Worm (Caenorhabditis elegans) whole organism, young adult: ENCODE measurements around the gene oac-48.

Source experiments
- Y53F4B.3 ChIP-seq: fragments of 200-800 bp; sonication (Bioruptor generic); IDR thresholded peaks from 2 replicates; pipeline ENCODE4 v1.3.6; 2022; ENCODE audit warnings: missing genetic modification reagents, missing genetic modification characterization, missing compliant biosample characterization
- akir-1 ChIP-seq: fragments of 200-800 bp; sonication (Bioruptor generic); optimal IDR thresholded peaks from 2 replicates; lab custom pipeline; 2018; ENCODE audit warnings: mild to moderate bottlenecking, missing genetic modification characterization, moderate library complexity, missing compliant biosample characterization
- ama-1 ChIP-seq, 3 experiments: fragments of 150-350 bp in 1 of 3; sonication (generic microtip) in 2 of 3; optimal IDR thresholded peaks; 2 replicates each; lab custom pipeline; 2014 to 2018; ENCODE audit warnings: missing biosample characterization in 2 of 3, missing genetic modification characterization in 2 of 3, missing genetic modification reagents in 2 of 3
- attf-3 ChIP-seq: fragments of 200-800 bp; sonication (Bioruptor generic); conservative IDR thresholded peaks from 2 replicates; pipeline ENCODE4 v1.3.6; 2022; ENCODE audit warnings: missing genetic modification reagents, missing genetic modification characterization, missing compliant biosample characterization
- ceh-91 ChIP-seq: fragments of 200-800 bp; sonication (Bioruptor generic); IDR thresholded peaks from 2 replicates; pipeline ENCODE4 v1.3.6; 2022; ENCODE audit warnings: missing genetic modification reagents, missing genetic modification characterization, missing compliant biosample characterization
- madf-10 ChIP-seq: sonication (generic microtip); optimal IDR thresholded peaks from 2 replicates; lab custom pipeline; 2016; ENCODE audit warnings: mild to moderate bottlenecking, missing genetic modification characterization, missing compliant biosample characterization
- pha-4 ChIP-seq: fragments of 150-350 bp; sonication (generic microtip); optimal IDR thresholded peaks from 2 replicates; lab custom pipeline; 2014; ENCODE audit warnings: missing biosample characterization, missing genetic modification reagents, missing genetic modification characterization
- rcor-1 ChIP-seq: fragments of 200-800 bp; sonication (Bioruptor generic); IDR thresholded peaks from 2 replicates; pipeline ENCODE4 v1.3.6; 2022; ENCODE audit warnings: missing genetic modification reagents, missing genetic modification characterization, missing compliant biosample characterization
- snpc-1.1 ChIP-seq: sonication (generic microtip); optimal IDR thresholded peaks from 2 replicates; lab custom pipeline; 2017; ENCODE audit warnings: missing genetic modification characterization, mild to moderate bottlenecking, missing compliant biosample characterization, antibody characterized with exemption, moderate library complexity, missing genotype, missing genetic modification reagents; ENCODE audit not compliant: insufficient read depth
- snpc-1.3 ChIP-seq: sonication (generic microtip); optimal IDR thresholded peaks from 2 replicates; lab custom pipeline; 2017; ENCODE audit warnings: missing genetic modification characterization, mild to moderate bottlenecking, missing compliant biosample characterization, antibody characterized with exemption, moderate library complexity, missing genotype, missing genetic modification reagents; ENCODE audit not compliant: insufficient read depth
- snpc-4 ChIP-seq, 5 experiments: fragments of 150-350 bp in 1 of 5; sonication (generic microtip) in 4 of 5; optimal IDR thresholded peaks; 2 replicates each; lab custom pipeline; 2014 to 2018; ENCODE audit warnings: missing genetic modification characterization in 5 of 5, missing biosample characterization in 3 of 5, antibody characterized with exemption in 2 of 5, mild to moderate bottlenecking in 2 of 5, missing compliant biosample characterization in 2 of 5, missing genotype in 2 of 5, moderate library complexity in 2 of 5, missing genetic modification reagents in 1 of 5
- tlf-1 ChIP-seq: fragments of 200-800 bp; sonication (Bioruptor generic); optimal IDR thresholded peaks from 2 replicates; lab custom pipeline; 2018; ENCODE audit warnings: mild to moderate bottlenecking, missing genetic modification characterization, missing compliant biosample characterization
- xnd-1 ChIP-seq: sonication (generic microtip); optimal IDR thresholded peaks from 2 replicates; lab custom pipeline; 2016; ENCODE audit warnings: missing genotype, missing genetic modification reagents, missing genetic modification characterization, missing compliant biosample characterization

DNA sequence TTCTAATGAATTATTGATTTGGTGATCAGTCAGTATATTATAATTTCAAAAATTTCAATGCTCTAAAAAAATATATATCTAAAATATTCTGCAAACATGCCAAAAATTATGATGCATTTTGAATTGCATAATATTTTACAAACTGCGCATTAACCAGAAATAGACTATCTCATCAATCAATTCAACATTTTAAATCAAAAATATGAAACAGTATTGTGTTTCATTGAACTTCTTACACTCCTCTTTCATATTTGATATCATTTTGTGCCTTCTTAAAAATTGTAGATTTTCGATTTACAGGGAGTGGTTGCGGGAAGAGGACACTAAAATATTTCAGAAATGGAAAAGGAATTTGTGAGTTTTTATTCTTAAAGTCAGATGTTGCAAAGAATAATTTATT lies 53.0 kb downstream of the oac-48 start, which contains the start of gene ent-4:
- no peak for TF ChIP-seq attf-3 (GFP tag; lab: Robert Waterston, UW)
- TF ChIP-seq pha-4: no peak
- TF ChIP-seq ama-1 (optimal IDR thresholded peaks at IDR 0.05; lab: Kevin White, UChicago): no peak
- TF ChIP-seq ama-1 (GFP tag; optimal IDR thresholded peaks at IDR 0.05; lab: Kevin White, UChicago): no peak
- no peak for TF ChIP-seq madf-10 (tag; lab: Kevin White, UChicago)
- TF ChIP-seq snpc-4 (GFP tag; optimal IDR thresholded peaks at IDR 0.05; lab: Kevin White, UChicago): no peak
- TF ChIP-seq snpc-4 (tag; optimal IDR thresholded peaks at IDR 0.05; lab: Kevin White, UChicago): no peak
- no peak for TF ChIP-seq tlf-1 (GFP tag; lab: Kevin White, UChicago)
- TF ChIP-seq xnd-1: no peak
- TF ChIP-seq snpc-1.1 (tag; lab: Kevin White, UChicago): no peak
- TF ChIP-seq ceh-91 (GFP tag; lab: Robert Waterston, UW): no peak
- no peak for TF ChIP-seq akir-1
- no peak for TF ChIP-seq snpc-1.3 (tag; lab: Kevin White, UChicago)
- TF ChIP-seq Y53F4B.3 (GFP tag; lab: Robert Waterston, UW): no peak
- TF ChIP-seq rcor-1 (GFP tag; lab: Robert Waterston, UW): no peak
